Fruit fly (Drosophila melanogaster) whole organism: ENCODE results near the gene Gba1a.

Experiments
- CG8478 ChIP-seq: fragments of >200 bp; optimal IDR thresholded peaks from 2 replicates; lab custom pipeline; 2018; ENCODE audit warnings: inconsistent platforms
- EcR ChIP-seq, 2 experiments: fragments of >200 bp; optimal IDR thresholded peaks; 2 replicates each; lab custom pipeline; 2017; ENCODE audit warnings: missing biosample characterization in 2 of 2, missing genetic modification characterization in 2 of 2, missing genetic modification reagents in 2 of 2

dm6 chr3R:23721936-23722335 is 21.5 kb downstream of the Gba1a start:
- no peak for TF ChIP-seq EcR (GFP tag; optimal IDR thresholded peaks at IDR 0.05; lab: Kevin White, UChicago)
- TF ChIP-seq CG8478 (lab: Kevin White, UChicago): no peak
